Worm (Caenorhabditis elegans) whole organism, L3 larva: ENCODE measurements around the gene dgn-2.

Source experiments
- R02D3.7 ChIP-seq: fragments of 150-350 bp; optimal IDR thresholded peaks from 2 replicates; lab custom pipeline; 2014; ENCODE audit warnings: missing biosample characterization, missing genetic modification characterization
- ZK546.5 ChIP-seq: sonication (generic microtip); optimal IDR thresholded peaks from 2 replicates; lab custom pipeline; 2017; ENCODE audit warnings: missing biosample characterization, missing genetic modification characterization
- aly-2 ChIP-seq: fragments of 150-350 bp; optimal IDR thresholded peaks from 2 replicates; lab custom pipeline; 2014; ENCODE audit warnings: missing biosample characterization, missing genetic modification characterization
- ceh-16 ChIP-seq: sonication (generic microtip); optimal IDR thresholded peaks from 2 replicates; lab custom pipeline; 2017; ENCODE audit warnings: missing biosample characterization, missing genetic modification characterization
- ceh-28 ChIP-seq: fragments of 150-350 bp; optimal IDR thresholded peaks from 2 replicates; lab custom pipeline; 2014; ENCODE audit warnings: missing biosample characterization, missing genetic modification reagents, missing genetic modification characterization
- ceh-82 ChIP-seq: fragments of 150-350 bp; optimal IDR thresholded peaks from 2 replicates; lab custom pipeline; 2014; ENCODE audit warnings: missing biosample characterization, missing genetic modification characterization
- ceh-9 ChIP-seq: sonication (generic microtip); optimal IDR thresholded peaks from 2 replicates; lab custom pipeline; 2018; ENCODE audit warnings: missing biosample characterization, missing genetic modification characterization
- egl-5 ChIP-seq: fragments of 150-350 bp; optimal IDR thresholded peaks from 2 replicates; lab custom pipeline; 2017; ENCODE audit warnings: missing biosample characterization, missing genetic modification reagents, missing genetic modification characterization, inconsistent platforms
- elt-1 ChIP-seq: fragments of 150-350 bp; optimal IDR thresholded peaks from 2 replicates; lab custom pipeline; 2014; ENCODE audit warnings: missing biosample characterization, missing genetic modification characterization
- elt-2 ChIP-seq: sonication (generic microtip); optimal IDR thresholded peaks from 2 replicates; lab custom pipeline; 2016; ENCODE audit warnings: missing genetic modification reagents, mild to moderate bottlenecking, missing genetic modification characterization, missing compliant biosample characterization
- elt-3 ChIP-seq, 3 experiments: fragments of 150-350 bp in 1 of 3; sonication (generic microtip) in 2 of 3; optimal IDR thresholded peaks; 2 replicates in 2 of 3; 4 replicates in 1 of 3; lab custom pipeline; 2014 to 2017; ENCODE audit warnings: missing biosample characterization in 3 of 3, missing genetic modification characterization in 3 of 3
- eor-1 ChIP-seq, 2 experiments: fragments of 150-350 bp; optimal IDR thresholded peaks; 2 replicates each; lab custom pipeline; 2014 to 2018; ENCODE audit warnings: missing biosample characterization in 2 of 2, missing genetic modification characterization in 2 of 2
- fkh-10 ChIP-seq: sonication (generic microtip); optimal IDR thresholded peaks from 2 replicates; lab custom pipeline; 2017; ENCODE audit warnings: missing biosample characterization, missing genetic modification reagents, missing genetic modification characterization
- fkh-2 ChIP-seq: fragments of 150-350 bp; optimal IDR thresholded peaks from 2 replicates; lab custom pipeline; 2014; ENCODE audit warnings: missing biosample characterization, missing genetic modification reagents, missing genetic modification characterization
- hmg-11 ChIP-seq: sonication (generic microtip); optimal IDR thresholded peaks from 2 replicates; lab custom pipeline; 2016; ENCODE audit warnings: missing genetic modification characterization, missing compliant biosample characterization
- jun-1 ChIP-seq: fragments of 150-350 bp; optimal IDR thresholded peaks from 2 replicates; lab custom pipeline; 2014; ENCODE audit warnings: missing biosample characterization, missing genetic modification reagents, missing genetic modification characterization
- lin-15B ChIP-seq: fragments of 150-350 bp; optimal IDR thresholded peaks from 2 replicates; lab custom pipeline; 2014; ENCODE audit warnings: missing biosample characterization, missing genetic modification characterization
- lsy-12 ChIP-seq: sonication (generic microtip); optimal IDR thresholded peaks from 2 replicates; lab custom pipeline; 2016; ENCODE audit warnings: mild to moderate bottlenecking, missing genetic modification characterization, missing compliant biosample characterization
- mdl-1 ChIP-seq: fragments of 150-350 bp; optimal IDR thresholded peaks from 2 replicates; lab custom pipeline; 2014; ENCODE audit warnings: missing biosample characterization, missing genetic modification characterization
- mml-1 ChIP-seq: fragments of 150-350 bp; sonication (generic microtip); optimal IDR thresholded peaks from 3 replicates; lab custom pipeline; 2014; ENCODE audit warnings: missing biosample characterization, missing genetic modification characterization
- nfya-1 ChIP-seq: sonication (generic microtip); optimal IDR thresholded peaks from 2 replicates; lab custom pipeline; 2017; ENCODE audit warnings: missing genetic modification characterization, mild to moderate bottlenecking, missing compliant biosample characterization, antibody characterized with exemption, moderate library complexity; ENCODE audit not compliant: insufficient read depth
- nhr-11 ChIP-seq: fragments of 150-350 bp; optimal IDR thresholded peaks from 2 replicates; lab custom pipeline; 2014; ENCODE audit warnings: missing biosample characterization, missing genetic modification characterization
- nhr-12 ChIP-seq: fragments of 150-350 bp; optimal IDR thresholded peaks from 2 replicates; lab custom pipeline; 2014; ENCODE audit warnings: missing biosample characterization, missing genetic modification characterization
- nhr-23 ChIP-seq: fragments of 150-350 bp; optimal IDR thresholded peaks from 2 replicates; lab custom pipeline; 2014; ENCODE audit warnings: missing biosample characterization, missing genetic modification reagents, missing genetic modification characterization
- nhr-237 ChIP-seq: fragments of 150-350 bp; optimal IDR thresholded peaks from 2 replicates; lab custom pipeline; 2014; ENCODE audit warnings: missing biosample characterization, missing genetic modification characterization
- nhr-25 ChIP-seq: sonication (generic microtip); optimal IDR thresholded peaks from 2 replicates; lab custom pipeline; 2017; ENCODE audit warnings: missing biosample characterization, missing genetic modification characterization
- nhr-28 ChIP-seq: fragments of 150-350 bp; optimal IDR thresholded peaks from 2 replicates; lab custom pipeline; 2014; ENCODE audit warnings: missing biosample characterization, missing genetic modification characterization
- nhr-43 ChIP-seq: sonication (generic microtip); optimal IDR thresholded peaks from 2 replicates; lab custom pipeline; 2016; ENCODE audit warnings: mild to moderate bottlenecking, missing genetic modification characterization, missing compliant biosample characterization; ENCODE audit not compliant: poor library complexity, severe bottlenecking
- nhr-76 ChIP-seq: fragments of 150-350 bp; sonication (generic microtip); optimal IDR thresholded peaks from 5 replicates; lab custom pipeline; 2014; ENCODE audit warnings: missing biosample characterization, missing genetic modification characterization
- nhr-77 ChIP-seq: fragments of 150-350 bp; optimal IDR thresholded peaks from 2 replicates; lab custom pipeline; 2014; ENCODE audit warnings: missing biosample characterization, missing genetic modification characterization
- pha-4 ChIP-seq: fragments of 150-350 bp; optimal IDR thresholded peaks from 2 replicates; lab custom pipeline; 2014; ENCODE audit warnings: missing biosample characterization, missing genetic modification reagents, missing genetic modification characterization
- pqm-1 ChIP-seq: fragments of 150-350 bp; optimal IDR thresholded peaks from 2 replicates; lab custom pipeline; 2017; ENCODE audit warnings: missing biosample characterization, missing genetic modification characterization, inconsistent platforms
- sea-2 ChIP-seq: fragments of 150-350 bp; sonication (generic microtip); optimal IDR thresholded peaks from 4 replicates; lab custom pipeline; 2014; ENCODE audit warnings: missing biosample characterization, missing genetic modification reagents, missing genetic modification characterization
- skn-1 ChIP-seq: fragments of 150-350 bp; optimal IDR thresholded peaks from 2 replicates; lab custom pipeline; 2014; ENCODE audit warnings: missing biosample characterization, missing genetic modification characterization
- snpc-4 ChIP-seq: fragments of 150-350 bp; optimal IDR thresholded peaks from 2 replicates; lab custom pipeline; 2014; ENCODE audit warnings: missing biosample characterization, missing genetic modification characterization
- tbx-2 ChIP-seq: sonication (generic microtip); optimal IDR thresholded peaks from 2 replicates; lab custom pipeline; 2016; ENCODE audit warnings: mild to moderate bottlenecking, missing genetic modification characterization, missing compliant biosample characterization
- unc-39 ChIP-seq: sonication (generic microtip); optimal IDR thresholded peaks from 4 replicates; lab custom pipeline; 2017; ENCODE audit warnings: missing biosample characterization, missing genetic modification characterization
- unc-62 ChIP-seq: fragments of 150-350 bp; sonication (generic microtip); optimal IDR thresholded peaks from 4 replicates; lab custom pipeline; 2014; ENCODE audit warnings: missing biosample characterization, missing genetic modification reagents, missing genetic modification characterization
- ztf-4 ChIP-seq: fragments of 150-350 bp; optimal IDR thresholded peaks from 2 replicates; lab custom pipeline; 2014; ENCODE audit warnings: missing biosample characterization, missing genetic modification characterization

The dgn-2 gene

DNA sequence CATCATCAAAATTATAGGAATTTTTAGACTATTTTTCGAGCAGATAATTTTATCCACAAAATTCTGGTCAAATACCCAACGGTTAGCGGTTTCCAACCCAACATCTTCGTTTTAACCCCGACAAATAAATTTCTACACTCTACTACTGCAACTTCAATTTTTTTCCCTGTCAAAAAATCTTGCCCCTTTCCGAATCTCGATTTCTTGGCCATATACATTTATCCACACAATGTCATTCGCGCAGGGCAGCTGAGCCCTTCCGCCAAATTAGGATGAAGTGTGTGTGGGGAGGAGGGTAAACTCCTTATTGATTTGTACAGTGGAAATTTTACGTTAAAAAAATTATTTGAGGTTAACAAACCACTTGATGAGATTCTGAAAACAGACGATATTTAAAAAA is 22.5 kb downstream of the dgn-2 start (continued):
- TF ChIP-seq nhr-43 (tag; lab: Kevin White, UChicago) = peak; percentile 98
- TF ChIP-seq sea-2 = no peak
- peak; percentile 50 to 96 (median 81) for TF ChIP-seq elt-3 (tag; optimal IDR thresholded peaks at IDR 0.05; lab: Kevin White, UChicago)
- TF ChIP-seq mdl-1 = peak; percentile 80
- peak; percentile 97 for TF ChIP-seq hmg-11
- peak; percentile 99 for TF ChIP-seq ceh-28 (tag; lab: Kevin White, UChicago)
- TF ChIP-seq skn-1 (tag; lab: Kevin White, UChicago) = peak; percentile 96
- peak; percentile 79 for TF ChIP-seq elt-1 (tag; lab: Kevin White, UChicago)
- no peak for TF ChIP-seq ZK546.5 (tag; lab: Kevin White, UChicago)
- peak; percentile 92 for TF ChIP-seq lsy-12 (tag; lab: Kevin White, UChicago)
- peak; percentile 92 for TF ChIP-seq nfya-1 (tag; lab: Kevin White, UChicago)
- TF ChIP-seq unc-62 = peak; percentile 87
- TF ChIP-seq ceh-82 (tag; lab: Kevin White, UChicago) = peak; percentile 97
- TF ChIP-seq pha-4 (tag; lab: Kevin White, UChicago) = peak; percentile 97
- peak; percentile 97 for TF ChIP-seq fkh-10 (GFP tag; lab: Kevin White, UChicago)
- peak; percentile 97 for TF ChIP-seq nhr-77 (tag; lab: Kevin White, UChicago)
- TF ChIP-seq fkh-2 (tag; lab: Kevin White, UChicago) = peak; percentile 59
- peak; percentile 67 for TF ChIP-seq nhr-76 (tag; lab: Kevin White, UChicago)
- TF ChIP-seq ceh-16 (tag; lab: Kevin White, UChicago) = peak; percentile 83
- TF ChIP-seq jun-1 (tag; lab: Kevin White, UChicago) = peak; percentile 99
- TF ChIP-seq egl-5 = peak; percentile 83
- peak; percentile 26 for TF ChIP-seq nhr-12 (tag; lab: Kevin White, UChicago)
- peak; percentile 77 for TF ChIP-seq pqm-1 (tag; lab: Kevin White, UChicago)

DNA sequence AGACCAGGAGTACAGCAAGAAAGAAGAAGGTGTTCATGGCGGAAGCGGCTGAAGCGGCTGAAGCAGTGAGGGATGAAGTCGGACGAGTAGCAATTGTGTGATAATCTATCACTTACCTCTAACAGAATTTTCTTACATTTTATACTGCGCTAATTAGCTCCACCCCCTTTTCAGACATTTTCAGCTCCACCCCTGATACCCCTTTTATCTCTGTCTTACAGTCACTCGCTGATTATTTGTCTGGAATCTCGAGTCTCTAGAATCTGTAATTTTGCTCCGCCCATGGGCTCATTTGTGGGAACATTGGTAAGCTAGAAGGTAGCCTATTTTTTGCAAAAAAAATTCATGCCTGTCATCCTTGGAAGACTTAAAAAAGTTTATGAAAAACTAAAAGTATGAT is 23.0 kb downstream of the dgn-2 start, which contains the start of gene ins-39:
TSS of gene ins-39 (minus strand) at position 101 of the 400 bp plus-strand sequence.
- no peak for TF ChIP-seq unc-62
- TF ChIP-seq aly-2 (tag; lab: Kevin White, UChicago) = no peak
- no peak for TF ChIP-seq lin-15B
- TF ChIP-seq nhr-77 (tag; lab: Kevin White, UChicago) = no peak
- no peak for TF ChIP-seq fkh-10 (GFP tag; lab: Kevin White, UChicago)
- TF ChIP-seq snpc-4 (tag; lab: Kevin White, UChicago) = no peak
- TF ChIP-seq unc-39 (tag; lab: Kevin White, UChicago) = no peak
- no peak for TF ChIP-seq nhr-12 (tag; lab: Kevin White, UChicago)
- TF ChIP-seq nhr-11 = no peak
- no peak for TF ChIP-seq nhr-43 (tag; lab: Kevin White, UChicago)
- no peak for TF ChIP-seq nhr-237 (tag; lab: Kevin White, UChicago)
- no peak for TF ChIP-seq jun-1 (tag; lab: Kevin White, UChicago)
- TF ChIP-seq elt-2 = no peak
- TF ChIP-seq pqm-1 (tag; lab: Kevin White, UChicago) = no peak

DNA sequence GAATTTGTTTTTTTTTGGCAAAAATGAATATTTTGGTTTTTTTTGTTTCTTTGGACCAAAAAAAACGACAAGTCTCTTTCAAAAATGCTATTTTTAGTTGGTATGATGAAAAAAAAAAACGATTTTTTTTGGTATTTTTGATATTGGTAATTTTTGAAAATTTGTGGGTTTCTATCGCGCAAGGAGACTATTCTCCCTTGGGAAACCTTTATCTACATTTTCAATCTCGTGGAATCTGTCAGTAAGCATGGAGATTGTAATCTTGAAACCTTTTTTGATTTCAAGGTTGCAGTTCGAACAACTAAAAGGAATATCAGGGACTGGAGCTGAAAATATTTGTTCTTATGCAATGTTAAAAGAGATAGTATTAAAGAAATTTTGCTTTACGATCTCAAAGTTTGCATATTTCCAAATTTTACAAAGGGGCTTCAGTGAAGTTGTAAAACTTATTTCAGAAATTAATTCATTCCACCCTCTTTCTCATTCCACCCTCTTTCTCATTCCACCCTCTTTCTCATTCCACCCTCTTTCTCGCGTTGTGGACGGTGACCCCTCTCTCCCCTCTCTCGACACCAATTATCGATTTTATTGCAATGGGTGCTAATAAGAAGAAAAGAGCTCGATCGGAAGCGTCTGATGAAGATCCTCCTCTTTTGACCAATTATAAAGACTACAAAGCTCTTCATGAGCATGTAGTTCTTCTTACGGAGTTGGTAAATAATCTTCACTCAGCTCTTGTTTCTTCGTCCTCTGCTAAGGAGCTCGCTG is 28.2 kb downstream of the dgn-2 start:
- TF ChIP-seq ztf-4 (tag; lab: Kevin White, UChicago) = no peak
- TF ChIP-seq elt-2 = no peak
- TF ChIP-seq mdl-1 = no peak
- no peak for TF ChIP-seq lsy-12 (tag; lab: Kevin White, UChicago)
- TF ChIP-seq nhr-237 (tag; lab: Kevin White, UChicago) = no peak
- no peak for TF ChIP-seq mml-1 (tag; lab: Kevin White, UChicago)
- no peak for TF ChIP-seq fkh-2 (tag; lab: Kevin White, UChicago)
- TF ChIP-seq pqm-1 (tag; lab: Kevin White, UChicago) = no peak
- no peak for TF ChIP-seq elt-3 (tag; optimal IDR thresholded peaks at IDR 0.05; lab: Kevin White, UChicago)
- no peak for TF ChIP-seq snpc-4 (tag; lab: Kevin White, UChicago)
- no peak for TF ChIP-seq eor-1 (tag; optimal IDR thresholded peaks at IDR 0.05; lab: Kevin White, UChicago)
- TF ChIP-seq ceh-9 (tag; lab: Kevin White, UChicago) = no peak
- peak; percentile 45 for TF ChIP-seq nhr-25 (tag; lab: Kevin White, UChicago)
- TF ChIP-seq nfya-1 (tag; lab: Kevin White, UChicago) = no peak
- no peak for TF ChIP-seq nhr-12 (tag; lab: Kevin White, UChicago)
- peak; percentile 91 for TF ChIP-seq elt-1 (tag; lab: Kevin White, UChicago)
- peak; percentile 9 for TF ChIP-seq tbx-2
- no peak for TF ChIP-seq nhr-28 (tag; lab: Kevin White, UChicago)
- no peak for TF ChIP-seq R02D3.7 (tag; lab: Kevin White, UChicago)
- peak; percentile 52 for TF ChIP-seq nhr-43 (tag; lab: Kevin White, UChicago)
- TF ChIP-seq nhr-11 = no peak
- no peak for TF ChIP-seq egl-5
- TF ChIP-seq ceh-82 (tag; lab: Kevin White, UChicago) = no peak
- peak; percentile 42 for TF ChIP-seq nhr-23 (tag; lab: Kevin White, UChicago)
- peak; percentile 4 for TF ChIP-seq pha-4 (tag; lab: Kevin White, UChicago)
- peak; percentile 22 for TF ChIP-seq hmg-11
